Fruit fly (Drosophila melanogaster) whole organism, wandering third instar larva: ENCODE data around the gene CG12112.

Experiments
- Abd-B ChIP-seq: fragments of >200 bp; optimal IDR thresholded peaks from 2 replicates; lab custom pipeline; 2017; ENCODE audit warnings: missing biosample characterization, missing genetic modification characterization
- CG9705 ChIP-seq: fragments of 200-800 bp; sonication (Bioruptor generic); optimal IDR thresholded peaks from 2 replicates; lab custom pipeline; 2018; ENCODE audit warnings: missing biosample characterization, mild to moderate bottlenecking, missing genetic modification characterization
- Mio ChIP-seq: sonication (Bioruptor generic); optimal IDR thresholded peaks from 2 replicates; lab custom pipeline; 2016; ENCODE audit warnings: missing biosample characterization, missing genetic modification characterization
- N ChIP-seq: fragments of >200 bp; optimal IDR thresholded peaks from 2 replicates; lab custom pipeline; 2018; ENCODE audit warnings: missing biosample characterization, missing external identifiers, missing genetic modification characterization
- OdsH ChIP-seq: fragments of 200-800 bp; sonication (Bioruptor generic); optimal IDR thresholded peaks from 2 replicates; lab custom pipeline; 2016; ENCODE audit warnings: missing biosample characterization, mild to moderate bottlenecking, missing genetic modification characterization
- Vsx2 ChIP-seq: fragments of 200-300, 225-300 bp; sonication (Bioruptor generic); optimal IDR thresholded peaks from 2 replicates; lab custom pipeline; 2018; ENCODE audit warnings: missing biosample characterization, missing genetic modification characterization; ENCODE audit not compliant: partially characterized antibody
- foxo ChIP-seq, 2 experiments: fragments of 200-800 bp; sonication (Bioruptor generic); optimal IDR thresholded peaks; 2 replicates in 1 of 2; 3 replicates in 1 of 2; lab custom pipeline; 2016 to 2017; ENCODE audit warnings: missing biosample characterization in 2 of 2, missing genetic modification characterization in 2 of 2
- psq ChIP-seq: fragments of 200-800 bp; sonication (Bioruptor generic); optimal IDR thresholded peaks from 3 replicates; lab custom pipeline; 2017; ENCODE audit warnings: missing biosample characterization, mild to moderate bottlenecking, missing genetic modification characterization, moderate library complexity

DNA sequence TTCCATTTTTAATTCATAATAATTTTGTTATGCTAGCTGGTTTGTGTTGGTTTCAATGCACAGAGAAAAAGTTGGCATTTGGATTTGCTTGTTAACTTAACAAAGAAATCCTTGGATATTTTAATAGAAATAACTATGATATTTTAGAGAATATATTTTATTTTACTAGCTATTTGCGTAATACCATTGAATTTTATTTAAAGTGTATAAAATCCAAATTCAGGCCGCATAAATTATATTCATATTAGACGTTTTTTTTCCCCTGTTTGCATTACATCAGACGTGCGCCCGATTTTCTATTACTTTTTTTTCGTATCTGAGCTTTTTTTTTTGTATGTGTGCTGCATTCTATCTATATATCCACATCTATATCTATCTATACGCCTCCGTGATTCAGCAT is 25.3 kb downstream of the CG12112 start:
- TF ChIP-seq Abd-B (GFP tag; lab: Kevin White, UChicago) (no peak), N (GFP tag; lab: Kevin White, UChicago) (no peak), CG9705 (GFP tag; lab: Kevin White, UChicago) (no peak), foxo (GFP tag; optimal IDR thresholded peaks at IDR 0.05; lab: Kevin White, UChicago) (no peak), Mio (GFP tag; lab: Kevin White, UChicago) (no peak), psq (GFP tag; lab: Kevin White, UChicago) (no peak), OdsH (no peak), Vsx2 (GFP tag; lab: Kevin White, UChicago) (no peak)
